Worm (Caenorhabditis elegans) whole organism, young adult: ENCODE results near the gene gldi-5.

Experiments
- B0019.2 ChIP-seq: fragments of 200-800 bp; sonication (Bioruptor generic); conservative IDR thresholded peaks from 2 replicates; pipeline ENCODE4 v1.3.6; 2022; ENCODE audit warnings: missing genetic modification reagents, missing genetic modification characterization, missing compliant biosample characterization
- C06A6.2 ChIP-seq: fragments of 200-800 bp; sonication (Bioruptor generic); conservative IDR thresholded peaks from 2 replicates; pipeline ENCODE4 v1.3.6; 2022; ENCODE audit warnings: missing genetic modification characterization, missing compliant biosample characterization
- C17E4.6 ChIP-seq: fragments of 200-800 bp; sonication (Bioruptor generic); IDR thresholded peaks from 2 replicates; pipeline ENCODE4 v1.3.6; 2022; ENCODE audit warnings: missing genetic modification reagents, missing genetic modification characterization, missing compliant biosample characterization
- D2030.7 ChIP-seq: fragments of 200-800 bp; sonication (Bioruptor generic); IDR thresholded peaks from 2 replicates; pipeline ENCODE4 v1.3.6; 2022; ENCODE audit warnings: missing genetic modification reagents, missing genetic modification characterization, missing compliant biosample characterization
- F33H1.4 ChIP-seq: fragments of 200-800 bp; sonication (Bioruptor generic); IDR thresholded peaks from 2 replicates; pipeline ENCODE4 v1.3.6; 2022; ENCODE audit warnings: missing genetic modification reagents, missing genetic modification characterization, missing compliant biosample characterization
- F52B5.7 ChIP-seq: sonication (generic microtip); optimal IDR thresholded peaks from 2 replicates; lab custom pipeline; 2016; ENCODE audit warnings: mild to moderate bottlenecking, missing genetic modification characterization, missing compliant biosample characterization
- F57A8.1 ChIP-seq: fragments of 200-800 bp; sonication (Bioruptor generic); optimal IDR thresholded peaks from 2 replicates; lab custom pipeline; 2018; ENCODE audit warnings: mild to moderate bottlenecking, missing genetic modification characterization, moderate library complexity, missing compliant biosample characterization
- Y53G8AR.9 ChIP-seq: fragments of 200-800 bp; sonication (Bioruptor generic); conservative IDR thresholded peaks from 2 replicates; pipeline ENCODE4 v1.3.6; 2022; ENCODE audit warnings: missing genetic modification reagents, missing genetic modification characterization, missing compliant biosample characterization
- Y95B8A.8 ChIP-seq: fragments of 200-800 bp; sonication (Bioruptor generic); IDR thresholded peaks from 2 replicates; pipeline ENCODE4 v1.3.6; 2022; ENCODE audit warnings: missing genetic modification reagents, missing genetic modification characterization, missing compliant biosample characterization
- akir-1 ChIP-seq: fragments of 200-800 bp; sonication (Bioruptor generic); optimal IDR thresholded peaks from 2 replicates; lab custom pipeline; 2018; ENCODE audit warnings: mild to moderate bottlenecking, missing genetic modification characterization, moderate library complexity, missing compliant biosample characterization
- ama-1 ChIP-seq, 3 experiments: fragments of 150-350 bp in 1 of 3; sonication (generic microtip) in 2 of 3; optimal IDR thresholded peaks; 2 replicates each; lab custom pipeline; 2014 to 2018; ENCODE audit warnings: missing biosample characterization in 2 of 3, missing genetic modification characterization in 2 of 3, missing genetic modification reagents in 2 of 3
- aptf-2 ChIP-seq: fragments of 200-800 bp; sonication (Bioruptor generic); conservative IDR thresholded peaks from 2 replicates; pipeline ENCODE4 v1.3.6; 2022; ENCODE audit warnings: missing genetic modification reagents, missing genetic modification characterization, missing compliant biosample characterization
- atf-7 ChIP-seq: sonication (generic microtip); optimal IDR thresholded peaks from 2 replicates; lab custom pipeline; 2017; ENCODE audit warnings: mild to moderate bottlenecking, missing genetic modification characterization, missing compliant biosample characterization
- attf-5 ChIP-seq: fragments of 200-800 bp; sonication (Bioruptor generic); optimal IDR thresholded peaks from 2 replicates; lab custom pipeline; 2018; ENCODE audit warnings: mild to moderate bottlenecking, missing genetic modification characterization, missing compliant biosample characterization
- cebp-1 ChIP-seq, 2 experiments: fragments of 200-800 bp in 1 of 2; sonication (Bioruptor generic) in 1 of 2; sonication (generic microtip) in 1 of 2; IDR thresholded peaks in 1 of 2; optimal IDR thresholded peaks in 1 of 2; 2 replicates each; pipeline versions ENCODE4 v1.3.6 to Lab custom; 2017 to 2022; ENCODE audit warnings: missing compliant biosample characterization in 2 of 2, missing genetic modification characterization in 2 of 2, mild to moderate bottlenecking in 1 of 2, missing genetic modification reagents in 1 of 2, moderate library complexity in 1 of 2
- ceh-100 ChIP-seq: fragments of 200-800 bp; sonication (Bioruptor generic); IDR thresholded peaks from 2 replicates; pipeline ENCODE4 v1.3.6; 2022; ENCODE audit warnings: missing genetic modification reagents, missing genetic modification characterization, missing compliant biosample characterization
- ceh-79 ChIP-seq: sonication (generic microtip); optimal IDR thresholded peaks from 2 replicates; lab custom pipeline; 2017; ENCODE audit warnings: mild to moderate bottlenecking, missing genetic modification characterization, missing compliant biosample characterization
- chd-7 ChIP-seq: sonication (generic microtip); optimal IDR thresholded peaks from 2 replicates; lab custom pipeline; 2016; ENCODE audit warnings: mild to moderate bottlenecking, missing genetic modification characterization, moderate library complexity, missing compliant biosample characterization
- dpl-1 ChIP-seq: fragments of 150-350 bp; optimal IDR thresholded peaks from 2 replicates; lab custom pipeline; 2014; ENCODE audit warnings: missing biosample characterization, missing genetic modification reagents, missing genetic modification characterization
- efl-1 ChIP-seq: fragments of 150-350 bp; optimal IDR thresholded peaks from 2 replicates; lab custom pipeline; 2014; ENCODE audit warnings: missing biosample characterization, missing genetic modification reagents, missing genetic modification characterization
- egl-18 ChIP-seq: fragments of 200-800 bp; sonication (Bioruptor generic); IDR thresholded peaks from 2 replicates; pipeline ENCODE4 v1.3.6; 2022; ENCODE audit warnings: missing genetic modification reagents, missing genetic modification characterization, missing compliant biosample characterization
- ekl-4 ChIP-seq: fragments of 200-800 bp; sonication (Bioruptor generic); IDR thresholded peaks from 2 replicates; pipeline ENCODE4 v1.3.6; 2022; ENCODE audit warnings: missing genetic modification reagents, missing genetic modification characterization, missing compliant biosample characterization
- fkh-3 ChIP-seq: sonication (generic microtip); optimal IDR thresholded peaks from 2 replicates; lab custom pipeline; 2016; ENCODE audit warnings: mild to moderate bottlenecking, missing genetic modification characterization, missing compliant biosample characterization
- gei-17 ChIP-seq: fragments of 200-800 bp; sonication (Bioruptor generic); optimal IDR thresholded peaks from 2 replicates; lab custom pipeline; 2018; ENCODE audit warnings: mild to moderate bottlenecking, missing genetic modification characterization, missing compliant biosample characterization
- him-1 ChIP-seq: sonication (generic microtip); optimal IDR thresholded peaks from 2 replicates; lab custom pipeline; 2016; ENCODE audit warnings: missing genotype, missing genetic modification reagents, missing genetic modification characterization, missing compliant biosample characterization
- hrde-1 ChIP-seq: sonication (generic microtip); optimal IDR thresholded peaks from 2 replicates; lab custom pipeline; 2016; ENCODE audit warnings: missing genetic modification characterization, mild to moderate bottlenecking, missing compliant biosample characterization, moderate library complexity, missing genotype, missing genetic modification reagents, borderline replicate concordance
- let-526 ChIP-seq: fragments of 200-800 bp; sonication (Bioruptor generic); IDR thresholded peaks from 2 replicates; pipeline ENCODE4 v1.3.6; 2022; ENCODE audit warnings: missing genetic modification reagents, missing genetic modification characterization, missing compliant biosample characterization
- lin-40 ChIP-seq: sonication (generic microtip); optimal IDR thresholded peaks from 2 replicates; lab custom pipeline; 2016; ENCODE audit warnings: missing genetic modification characterization, mild to moderate bottlenecking, missing compliant biosample characterization, missing genotype, missing genetic modification reagents
- lin-54 ChIP-seq: fragments of 200-800 bp; sonication (Bioruptor generic); optimal IDR thresholded peaks from 2 replicates; lab custom pipeline; 2018; ENCODE audit warnings: mild to moderate bottlenecking, missing genetic modification characterization, missing compliant biosample characterization
- lir-1 ChIP-seq: fragments of 200-800 bp; sonication (Bioruptor generic); conservative IDR thresholded peaks from 2 replicates; pipeline ENCODE4 v1.3.6; 2022; ENCODE audit warnings: missing genetic modification reagents, missing genetic modification characterization, missing compliant biosample characterization
- lsl-1 ChIP-seq: fragments of 200-800 bp; sonication (Bioruptor generic); optimal IDR thresholded peaks from 2 replicates; lab custom pipeline; 2018; ENCODE audit warnings: mild to moderate bottlenecking, missing genetic modification characterization, moderate library complexity, missing compliant biosample characterization
- madf-10 ChIP-seq: sonication (generic microtip); optimal IDR thresholded peaks from 2 replicates; lab custom pipeline; 2016; ENCODE audit warnings: mild to moderate bottlenecking, missing genetic modification characterization, missing compliant biosample characterization
- madf-6 ChIP-seq: fragments of 200-800 bp; sonication (Bioruptor generic); IDR thresholded peaks from 2 replicates; pipeline ENCODE4 v1.3.6; 2022; ENCODE audit warnings: missing genetic modification reagents, missing genetic modification characterization, missing compliant biosample characterization
- madf-8 ChIP-seq: fragments of 200-800 bp; sonication (Bioruptor generic); conservative IDR thresholded peaks from 2 replicates; pipeline ENCODE4 v1.3.6; 2022; ENCODE audit warnings: missing genetic modification reagents, missing genetic modification characterization, missing compliant biosample characterization
- mel-28 ChIP-seq: sonication (generic microtip); optimal IDR thresholded peaks from 2 replicates; lab custom pipeline; 2016; ENCODE audit warnings: borderline replicate concordance, mild to moderate bottlenecking, missing genetic modification characterization, missing compliant biosample characterization
- nfya-2 ChIP-seq: fragments of 200-800 bp; sonication (Bioruptor generic); IDR thresholded peaks from 2 replicates; pipeline ENCODE4 v1.3.6; 2022; ENCODE audit warnings: missing genetic modification reagents, missing genetic modification characterization, missing compliant biosample characterization
- rec-8 ChIP-seq, 2 experiments: sonication (generic microtip); optimal IDR thresholded peaks; 2 replicates each; lab custom pipeline; 2016; ENCODE audit warnings: mild to moderate bottlenecking in 2 of 2, missing genetic modification characterization in 2 of 2, missing genetic modification reagents in 2 of 2, missing genotype in 2 of 2, missing biosample characterization in 1 of 2, missing compliant biosample characterization in 1 of 2, moderate library complexity in 1 of 2
- snpc-3.4 ChIP-seq: sonication (generic microtip); optimal IDR thresholded peaks from 2 replicates; lab custom pipeline; 2017; ENCODE audit warnings: missing genetic modification characterization, mild to moderate bottlenecking, missing compliant biosample characterization, antibody characterized with exemption, moderate library complexity, missing genotype, missing genetic modification reagents
- snpc-4 ChIP-seq, 5 experiments: fragments of 150-350 bp in 1 of 5; sonication (generic microtip) in 4 of 5; optimal IDR thresholded peaks; 2 replicates each; lab custom pipeline; 2014 to 2018; ENCODE audit warnings: missing genetic modification characterization in 5 of 5, missing biosample characterization in 3 of 5, antibody characterized with exemption in 2 of 5, mild to moderate bottlenecking in 2 of 5, missing compliant biosample characterization in 2 of 5, missing genotype in 2 of 5, moderate library complexity in 2 of 5, missing genetic modification reagents in 1 of 5
- somi-1 ChIP-seq: fragments of 200-800 bp; sonication (Bioruptor generic); optimal IDR thresholded peaks from 2 replicates; lab custom pipeline; 2018; ENCODE audit warnings: mild to moderate bottlenecking, missing genetic modification characterization, missing compliant biosample characterization
- tbx-9 ChIP-seq: sonication (generic microtip); optimal IDR thresholded peaks from 2 replicates; lab custom pipeline; 2016; ENCODE audit warnings: borderline replicate concordance, missing genetic modification characterization, inconsistent platforms, missing compliant biosample characterization
- unc-130 ChIP-seq: sonication (generic microtip); optimal IDR thresholded peaks from 2 replicates; lab custom pipeline; 2016; ENCODE audit warnings: missing genetic modification reagents, missing genetic modification characterization, missing compliant biosample characterization
- xnd-1 ChIP-seq: sonication (generic microtip); optimal IDR thresholded peaks from 2 replicates; lab custom pipeline; 2016; ENCODE audit warnings: missing genotype, missing genetic modification reagents, missing genetic modification characterization, missing compliant biosample characterization
- ztf-18 ChIP-seq: sonication (generic microtip); optimal IDR thresholded peaks from 2 replicates; lab custom pipeline; 2016; ENCODE audit warnings: missing genotype, mild to moderate bottlenecking, missing genetic modification characterization, missing compliant biosample characterization
- ztf-22 ChIP-seq: fragments of 200-800 bp; sonication (Bioruptor generic); optimal IDR thresholded peaks from 2 replicates; lab custom pipeline; 2018; ENCODE audit warnings: mild to moderate bottlenecking, missing genetic modification characterization, moderate library complexity, missing compliant biosample characterization
- ztf-3 ChIP-seq: fragments of 200-800 bp; sonication (Bioruptor generic); optimal IDR thresholded peaks from 2 replicates; lab custom pipeline; 2018; ENCODE audit warnings: mild to moderate bottlenecking, missing genetic modification characterization, missing compliant biosample characterization
- ztf-6 ChIP-seq: fragments of 200-800 bp; sonication (Bioruptor generic); IDR thresholded peaks from 2 replicates; pipeline ENCODE4 v1.3.6; 2022; ENCODE audit warnings: missing genetic modification reagents, missing genetic modification characterization, missing compliant biosample characterization

Gene gldi-5

ce11 chrIII:3726443-3726842 is at the start of gene gldi-5:
TSS of gene gldi-5 (minus strand) at chrIII:3726500.
- peak; percentile 46; the same call in 1 of the 2 replicates for TF ChIP-seq madf-8 (GFP tag; lab: Robert Waterston, UW)
- TF ChIP-seq tbx-9 (tag; lab: Kevin White, UChicago): no peak
- TF ChIP-seq lir-1 (GFP tag; lab: Robert Waterston, UW): no peak
- TF ChIP-seq Y53G8AR.9 (GFP tag; lab: Robert Waterston, UW): no peak
- TF ChIP-seq akir-1 (GFP tag; lab: Kevin White, UChicago): no peak
- TF ChIP-seq rec-8 (tag; optimal IDR thresholded peaks at IDR 0.05; lab: Kevin White, UChicago): no peak
- TF ChIP-seq cebp-1 (GFP tag; IDR thresholded peaks at IDR 0.05; lab: Robert Waterston, UW): no peak
- no peak for TF ChIP-seq cebp-1 (tag; optimal IDR thresholded peaks at IDR 0.05; lab: Kevin White, UChicago)
- peak; percentile 82 for TF ChIP-seq F33H1.4 (GFP tag; lab: Robert Waterston, UW)
- TF ChIP-seq ceh-100 (GFP tag; lab: Robert Waterston, UW): no peak
- no peak for TF ChIP-seq gei-17 (GFP tag; lab: Kevin White, UChicago)
- no peak for TF ChIP-seq ekl-4 (GFP tag; lab: Robert Waterston, UW)
- TF ChIP-seq dpl-1: peak; percentile 33
- no peak for TF ChIP-seq lin-40
- peak; percentile 28 for TF ChIP-seq snpc-3.4 (tag; lab: Kevin White, UChicago)
- TF ChIP-seq ztf-6: no peak
- TF ChIP-seq C17E4.6 (GFP tag; lab: Robert Waterston, UW): no peak
- TF ChIP-seq him-1 (tag; lab: Kevin White, UChicago): no peak
- no peak for TF ChIP-seq Y95B8A.8 (GFP tag; lab: Robert Waterston, UW)
- TF ChIP-seq B0019.2 (GFP tag; lab: Robert Waterston, UW): no peak
- no peak for TF ChIP-seq madf-10 (tag; lab: Kevin White, UChicago)
- TF ChIP-seq attf-5 (GFP tag; lab: Kevin White, UChicago): no peak
- TF ChIP-seq hrde-1 (tag; lab: Kevin White, UChicago): no peak
- TF ChIP-seq ztf-18 (tag; lab: Kevin White, UChicago): no peak
- TF ChIP-seq aptf-2: no peak
- no peak for TF ChIP-seq chd-7
- TF ChIP-seq F57A8.1 (GFP tag; lab: Kevin White, UChicago): no peak
- peak; percentile 83 for TF ChIP-seq lsl-1 (GFP tag; lab: Kevin White, UChicago)
- TF ChIP-seq egl-18: no peak
- TF ChIP-seq efl-1 (GFP tag; lab: Kevin White, UChicago): peak; percentile 68
- TF ChIP-seq atf-7: no peak
- TF ChIP-seq C06A6.2: no peak
- TF ChIP-seq xnd-1 (tag; lab: Kevin White, UChicago): peak; percentile 45
- peak; percentile 77 for TF ChIP-seq madf-6 (GFP tag; lab: Robert Waterston, UW)
- TF ChIP-seq nfya-2: no peak
- no peak for TF ChIP-seq mel-28 (tag; lab: Kevin White, UChicago)
- TF ChIP-seq lin-54 (GFP tag; lab: Kevin White, UChicago): peak; percentile 69
- no peak for TF ChIP-seq ama-1 (optimal IDR thresholded peaks at IDR 0.05; lab: Kevin White, UChicago)
- no peak for TF ChIP-seq ama-1 (GFP tag; optimal IDR thresholded peaks at IDR 0.05; lab: Kevin White, UChicago)
- TF ChIP-seq let-526 (GFP tag; lab: Robert Waterston, UW): no peak
- TF ChIP-seq ztf-3: no peak
- no peak for TF ChIP-seq snpc-4 (GFP tag; optimal IDR thresholded peaks at IDR 0.05; lab: Kevin White, UChicago)
- no peak for TF ChIP-seq snpc-4 (tag; optimal IDR thresholded peaks at IDR 0.05; lab: Kevin White, UChicago)
- TF ChIP-seq ztf-22 (GFP tag; lab: Kevin White, UChicago): no peak
- no peak for TF ChIP-seq somi-1 (GFP tag; lab: Kevin White, UChicago)
- TF ChIP-seq F52B5.7 (tag; lab: Kevin White, UChicago): no peak
- TF ChIP-seq D2030.7: 0 out of 2 replicates have a peak, but pooled peaks have one; percentile 26
- TF ChIP-seq fkh-3 (tag; lab: Kevin White, UChicago): no peak
- TF ChIP-seq unc-130: no peak
- no peak for TF ChIP-seq ceh-79 (tag; lab: Kevin White, UChicago)
